Worm (Caenorhabditis elegans) whole organism, L1 larva: ENCODE data around the gene F18E9.7.

Source experiments
- Y116A8C.19 ChIP-seq: sonication (generic microtip); optimal IDR thresholded peaks from 2 replicates; lab custom pipeline; 2016; ENCODE audit warnings: missing compliant biosample characterization, missing genetic modification characterization, borderline replicate concordance
- ceh-88 ChIP-seq: fragments of 200-800 bp; sonication (Bioruptor generic); IDR thresholded peaks from 2 replicates; pipeline ENCODE4 v1.3.6; 2022; ENCODE audit warnings: missing genetic modification characterization, missing compliant biosample characterization
- fkh-10 ChIP-seq: sonication (generic microtip); optimal IDR thresholded peaks from 2 replicates; lab custom pipeline; 2017; ENCODE audit warnings: missing biosample characterization, missing genetic modification reagents, missing genetic modification characterization
- lin-13 ChIP-seq: fragments of 150-350 bp; optimal IDR thresholded peaks from 2 replicates; lab custom pipeline; 2014; ENCODE audit warnings: missing biosample characterization, missing genetic modification reagents, missing genetic modification characterization
- snpc-4 ChIP-seq: fragments of 150-350 bp; optimal IDR thresholded peaks from 2 replicates; lab custom pipeline; 2014; ENCODE audit warnings: missing biosample characterization, missing genetic modification characterization
- unc-130 ChIP-seq: fragments of 150-350 bp; optimal IDR thresholded peaks from 2 replicates; lab custom pipeline; 2017; ENCODE audit warnings: missing biosample characterization, missing genetic modification characterization, inconsistent platforms

DNA sequence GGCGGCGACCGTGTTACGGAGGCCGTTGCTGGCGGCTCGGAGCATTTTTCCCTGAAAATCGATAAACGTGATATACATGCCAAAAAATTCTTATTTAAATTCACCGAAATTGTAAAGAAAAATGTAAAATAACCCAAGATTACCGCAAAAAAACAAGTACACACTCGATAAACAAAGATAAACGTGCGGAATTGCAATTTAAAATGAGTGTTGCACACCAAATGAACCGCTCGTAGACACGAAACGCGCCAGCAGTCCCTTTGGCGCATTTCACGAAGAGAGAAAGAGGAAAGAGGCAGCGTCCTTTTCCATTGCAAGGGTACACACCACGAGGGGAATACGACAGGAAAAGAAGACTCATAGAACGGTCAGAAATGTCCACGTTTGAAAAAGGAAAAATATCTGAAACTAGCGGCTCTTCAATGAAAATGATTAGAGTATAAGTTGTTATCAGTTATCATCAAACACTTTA lies 51.5 kb downstream of the F18E9.7 start, which contains the start of gene sdha-1:
- TF ChIP-seq ceh-88 (GFP tag; lab: Robert Waterston, UW) (peak; percentile 66; the same call in 1 of the 2 replicates), snpc-4 (tag; lab: Kevin White, UChicago) (peak; percentile 63), unc-130 (tag; lab: Kevin White, UChicago) (peak; percentile 83), fkh-10 (peak; percentile 59), lin-13 (GFP tag; lab: Kevin White, UChicago) (peak; percentile 70), Y116A8C.19 (no peak)
